Worm (Caenorhabditis elegans) whole organism, young adult: ENCODE measurements around the gene msp-63.

Source experiments
- B0035.1 ChIP-seq: sonication (generic microtip); optimal IDR thresholded peaks from 2 replicates; lab custom pipeline; 2016; ENCODE audit warnings: missing genetic modification characterization, mild to moderate bottlenecking, missing compliant biosample characterization, missing genotype, missing genetic modification reagents
- akir-1 ChIP-seq: fragments of 200-800 bp; sonication (Bioruptor generic); optimal IDR thresholded peaks from 2 replicates; lab custom pipeline; 2018; ENCODE audit warnings: mild to moderate bottlenecking, missing genetic modification characterization, moderate library complexity, missing compliant biosample characterization
- ama-1 ChIP-seq, 3 experiments: fragments of 150-350 bp in 1 of 3; sonication (generic microtip) in 2 of 3; optimal IDR thresholded peaks; 2 replicates each; lab custom pipeline; 2014 to 2018; ENCODE audit warnings: missing biosample characterization in 2 of 3, missing genetic modification characterization in 2 of 3, missing genetic modification reagents in 2 of 3
- egl-18 ChIP-seq: fragments of 200-800 bp; sonication (Bioruptor generic); IDR thresholded peaks from 2 replicates; pipeline ENCODE4 v1.3.6; 2022; ENCODE audit warnings: missing genetic modification reagents, missing genetic modification characterization, missing compliant biosample characterization
- nfya-1 ChIP-seq: sonication (generic microtip); optimal IDR thresholded peaks from 2 replicates; lab custom pipeline; 2017; ENCODE audit warnings: antibody characterized with exemption, missing compliant biosample characterization, missing genetic modification characterization, borderline replicate concordance; ENCODE audit not compliant: insufficient read depth
- pha-4 ChIP-seq: fragments of 150-350 bp; sonication (generic microtip); optimal IDR thresholded peaks from 2 replicates; lab custom pipeline; 2014; ENCODE audit warnings: missing biosample characterization, missing genetic modification reagents, missing genetic modification characterization
- ztf-28 ChIP-seq: fragments of 200-800 bp; sonication (Bioruptor generic); IDR thresholded peaks from 2 replicates; pipeline ENCODE4 v1.3.6; 2022; ENCODE audit warnings: missing genetic modification reagents, missing genetic modification characterization, missing compliant biosample characterization

ce11 chrII:5801075-5801474 lies 3.8 kb upstream of the msp-63 start, which contains the start of the genes K05F1.9 and K05F1.1:
- TF ChIP-seq pha-4 (tag; lab: Kevin White, UChicago), result no peak
- TF ChIP-seq B0035.1 (tag; lab: Kevin White, UChicago), result no peak
- no peak for TF ChIP-seq ama-1 (optimal IDR thresholded peaks at IDR 0.05; lab: Kevin White, UChicago)
- no peak for TF ChIP-seq ama-1 (GFP tag; optimal IDR thresholded peaks at IDR 0.05; lab: Kevin White, UChicago)
- TF ChIP-seq akir-1 (GFP tag; lab: Kevin White, UChicago), result no peak
- TF ChIP-seq egl-18 (GFP tag; lab: Robert Waterston, UW), result no peak
- TF ChIP-seq ztf-28, result no peak
- no peak for TF ChIP-seq nfya-1 (tag; lab: Kevin White, UChicago)
